Fruit fly (Drosophila melanogaster) whole organism, embryonic: ENCODE results near the gene DCTN1-p150.

Source experiments
- Atf6 ChIP-seq: fragments of 200-800 bp; sonication (Bioruptor generic); IDR thresholded peaks from 2 replicates; pipeline ENCODE4 v1.3.6; 2022; ENCODE audit warnings: missing biosample characterization, missing genetic modification characterization
- B-H1 ChIP-seq: fragments of 200-800 bp; sonication (Bioruptor generic); IDR thresholded peaks from 3 replicates; pipeline ENCODE4 v1.3.6; 2022; ENCODE audit warnings: missing biosample characterization, missing genetic modification characterization
- CG1024 ChIP-seq: fragments of 200-800 bp; sonication (Bioruptor generic); IDR thresholded peaks from 2 replicates; pipeline ENCODE4 v1.3.6; 2022; ENCODE audit warnings: missing biosample characterization, missing genetic modification characterization
- CG10274 ChIP-seq: fragments of 200-800 bp; sonication (Bioruptor generic); optimal IDR thresholded peaks from 3 replicates; lab custom pipeline; 2017; ENCODE audit warnings: missing biosample characterization, mild to moderate bottlenecking, missing genetic modification characterization
- CG10366 ChIP-seq: fragments of 200-800 bp; sonication (Bioruptor generic); IDR thresholded peaks from 2 replicates; pipeline ENCODE4 v1.3.6; 2022; ENCODE audit warnings: missing biosample characterization, missing genetic modification characterization
- CG11456 ChIP-seq: fragments of 200-800 bp; sonication (Bioruptor generic); IDR thresholded peaks from 3 replicates; pipeline ENCODE4 v1.3.6; 2022; ENCODE audit warnings: missing biosample characterization, missing genetic modification characterization
- CG11696 ChIP-seq: fragments of 200-800 bp; sonication (Bioruptor generic); IDR thresholded peaks from 2 replicates; pipeline ENCODE4 v1.3.6; 2022; ENCODE audit warnings: missing biosample characterization, missing genetic modification characterization
- CG12219 ChIP-seq: fragments of 200-800 bp; sonication (Bioruptor generic); optimal IDR thresholded peaks from 3 replicates; lab custom pipeline; 2018; ENCODE audit warnings: missing biosample characterization, mild to moderate bottlenecking, missing genetic modification characterization
- CG13123 ChIP-seq: fragments of 200-800 bp; sonication (Bioruptor generic); optimal IDR thresholded peaks from 2 replicates; lab custom pipeline; 2016; ENCODE audit warnings: missing biosample characterization, missing genetic modification characterization
- CG13775 ChIP-seq: fragments of 200-800 bp; sonication (Bioruptor generic); optimal IDR thresholded peaks from 3 replicates; lab custom pipeline; 2017; ENCODE audit warnings: missing biosample characterization, mild to moderate bottlenecking, missing genetic modification characterization
- CG17612 ChIP-seq: fragments of 200-800 bp; sonication (Bioruptor generic); IDR thresholded peaks from 2 replicates; pipeline ENCODE4 v1.3.6; 2022; ENCODE audit warnings: missing biosample characterization, missing genetic modification characterization
- CG2712 ChIP-seq: fragments of 200-800 bp; optimal IDR thresholded peaks from 3 replicates; lab custom pipeline; 2019; ENCODE audit warnings: missing biosample characterization, mild to moderate bottlenecking, missing genetic modification characterization, moderate library complexity
- CG30020 ChIP-seq: fragments of 200-800 bp; optimal IDR thresholded peaks from 2 replicates; lab custom pipeline; 2019; ENCODE audit warnings: missing biosample characterization, mild to moderate bottlenecking, missing genetic modification characterization, moderate library complexity
- CG3163 ChIP-seq: fragments of 200-800 bp; sonication (Bioruptor generic); optimal IDR thresholded peaks from 3 replicates; lab custom pipeline; 2016; ENCODE audit warnings: missing biosample characterization, missing genetic modification characterization
- CG34224 ChIP-seq: fragments of 200-800 bp; sonication (Bioruptor generic); IDR thresholded peaks from 3 replicates; pipeline ENCODE4 v1.3.6; 2022; ENCODE audit warnings: missing biosample characterization, missing genetic modification characterization; ENCODE audit not compliant: partially characterized antibody
- CG4360 ChIP-seq: fragments of 200-800 bp; sonication (Bioruptor generic); IDR thresholded peaks from 2 replicates; pipeline ENCODE4 v1.3.6; 2022; ENCODE audit warnings: missing biosample characterization, missing genetic modification characterization
- CG6272 ChIP-seq: fragments of 200-800 bp; sonication (Bioruptor generic); IDR thresholded peaks from 2 replicates; pipeline ENCODE4 v1.3.6; 2022; ENCODE audit warnings: missing biosample characterization, missing genetic modification characterization
- CG6791 ChIP-seq: fragments of 200-800 bp; sonication (Bioruptor generic); IDR thresholded peaks from 3 replicates; pipeline ENCODE4 v1.3.6; 2022; ENCODE audit warnings: missing biosample characterization, missing genetic modification characterization; ENCODE audit not compliant: partially characterized antibody
- CG8359 ChIP-seq: fragments of 200-800 bp; sonication (Bioruptor generic); optimal IDR thresholded peaks from 2 replicates; lab custom pipeline; 2017; ENCODE audit warnings: missing biosample characterization, mild to moderate bottlenecking, missing genetic modification characterization, borderline replicate concordance
- CG8765 ChIP-seq: fragments of 200-800 bp; sonication (Bioruptor generic); IDR thresholded peaks from 2 replicates; pipeline ENCODE4 v1.3.6; 2022; ENCODE audit warnings: missing biosample characterization, missing genetic modification characterization
- CG8944 ChIP-seq: fragments of 200-800 bp; sonication (Bioruptor generic); optimal IDR thresholded peaks from 3 replicates; lab custom pipeline; 2016; ENCODE audit warnings: missing biosample characterization, missing genetic modification characterization
- CHES-1-like ChIP-seq: fragments of 200-800 bp; sonication (Bioruptor generic); optimal IDR thresholded peaks from 2 replicates; lab custom pipeline; 2016; ENCODE audit warnings: missing biosample characterization, missing genetic modification characterization
- CkIIα-i1 ChIP-seq: fragments of 200-800 bp; sonication (Bioruptor generic); IDR thresholded peaks from 2 replicates; pipeline ENCODE4 v1.3.6; 2022; ENCODE audit warnings: missing biosample characterization, missing genetic modification characterization
- Doc3 ChIP-seq: fragments of 200-800 bp; sonication (Bioruptor generic); IDR thresholded peaks from 3 replicates; pipeline ENCODE4 v1.3.6; 2022; ENCODE audit warnings: missing biosample characterization, missing genetic modification characterization; ENCODE audit not compliant: partially characterized antibody
- Ets65A ChIP-seq: fragments of 200-800 bp; sonication (Bioruptor generic); peaks from one replicate; lab custom pipeline; 2016; ENCODE audit warnings: missing biosample characterization, missing genetic modification characterization
- Ets97D ChIP-seq: fragments of 200-800 bp; sonication (Bioruptor generic); optimal IDR thresholded peaks from 3 replicates; lab custom pipeline; 2016; ENCODE audit warnings: missing biosample characterization, missing genetic modification characterization
- Fer3 ChIP-seq: fragments of 200-800 bp; sonication (Bioruptor generic); optimal IDR thresholded peaks from 2 replicates; lab custom pipeline; 2018; ENCODE audit warnings: missing biosample characterization, mild to moderate bottlenecking, missing genetic modification characterization, moderate library complexity
- GATAe ChIP-seq: fragments of 200-800 bp; sonication (Bioruptor generic); conservative IDR thresholded peaks from 2 replicates; pipeline ENCODE4 v1.3.6; 2022; ENCODE audit warnings: missing biosample characterization, missing genetic modification characterization
- HLHmδ ChIP-seq: fragments of 200-800 bp; sonication (Bioruptor generic); optimal IDR thresholded peaks from 2 replicates; lab custom pipeline; 2018; ENCODE audit warnings: missing biosample characterization, mild to moderate bottlenecking, missing genetic modification characterization, moderate library complexity
- MBD-R2 ChIP-seq: fragments of 200-800 bp; sonication (Bioruptor generic); IDR thresholded peaks from 2 replicates; pipeline ENCODE4 v1.3.6; 2022; ENCODE audit warnings: missing biosample characterization, missing genetic modification characterization
- Max ChIP-seq: fragments of 200-800 bp; sonication (Bioruptor generic); optimal IDR thresholded peaks from 2 replicates; lab custom pipeline; 2016; ENCODE audit warnings: missing biosample characterization, mild to moderate bottlenecking, missing genetic modification characterization
- Side ChIP-seq: fragments of 200-800 bp; sonication (Bioruptor generic); optimal IDR thresholded peaks from 2 replicates; lab custom pipeline; 2016; ENCODE audit warnings: missing biosample characterization, missing genetic modification characterization
- Six4 ChIP-seq: fragments of 200-800 bp; sonication (Bioruptor generic); optimal IDR thresholded peaks from 2 replicates; lab custom pipeline; 2016; ENCODE audit warnings: missing biosample characterization, missing genetic modification characterization
- Sox102F ChIP-seq: fragments of 200-800 bp; sonication (Bioruptor generic); optimal IDR thresholded peaks from 2 replicates; lab custom pipeline; 2018; ENCODE audit warnings: missing biosample characterization, mild to moderate bottlenecking, missing genetic modification characterization, moderate library complexity
- bowl ChIP-seq: fragments of 200-800 bp; sonication (Bioruptor generic); IDR thresholded peaks from 2 replicates; pipeline ENCODE4 v1.3.6; 2022; ENCODE audit warnings: missing biosample characterization, missing genetic modification characterization
- dmrt11E ChIP-seq: fragments of 200-800 bp; sonication (Bioruptor generic); optimal IDR thresholded peaks from 3 replicates; lab custom pipeline; 2018; ENCODE audit warnings: missing biosample characterization, mild to moderate bottlenecking, missing genetic modification characterization, moderate library complexity
- eve ChIP-seq, 2 experiments: fragments of >200 bp; optimal IDR thresholded peaks; 2 replicates each; lab custom pipeline; 2017; ENCODE audit warnings: missing biosample characterization in 2 of 2, missing genetic modification characterization in 2 of 2
- gcm2 ChIP-seq: fragments of 200-800 bp; sonication (Bioruptor generic); optimal IDR thresholded peaks from 2 replicates; lab custom pipeline; 2016; ENCODE audit warnings: missing biosample characterization, missing genetic modification characterization
- gt ChIP-seq: fragments of 200-800 bp; sonication (Bioruptor generic); IDR thresholded peaks from 2 replicates; pipeline ENCODE4 v1.3.6; 2022; ENCODE audit warnings: missing biosample characterization, missing genetic modification characterization
- hb ChIP-seq: fragments of 200-800 bp; sonication (Bioruptor generic); IDR thresholded peaks from 3 replicates; pipeline ENCODE4 v1.3.6; 2022; ENCODE audit warnings: missing biosample characterization, missing genetic modification characterization; ENCODE audit not compliant: partially characterized antibody
- hkb ChIP-seq, 2 experiments: fragments of 200-800 bp in 1 of 2; fragments of >200 bp in 1 of 2; sonication (Bioruptor generic) in 1 of 2; IDR thresholded peaks in 1 of 2; optimal IDR thresholded peaks in 1 of 2; 2 replicates each; pipeline versions ENCODE4 v1.3.6 to Lab custom; 2017 to 2022; ENCODE audit warnings: missing biosample characterization in 1 of 2, missing genetic modification characterization in 1 of 2
- odd ChIP-seq: fragments of 200-800 bp; sonication (Bioruptor generic); optimal IDR thresholded peaks from 2 replicates; lab custom pipeline; 2017; ENCODE audit warnings: missing biosample characterization, mild to moderate bottlenecking, missing genetic modification characterization
- pum ChIP-seq: fragments of 200-800 bp; sonication (Bioruptor generic); optimal IDR thresholded peaks from 2 replicates; lab custom pipeline; 2016; ENCODE audit warnings: missing biosample characterization, missing genetic modification characterization
- row ChIP-seq: fragments of 200-800 bp; sonication (Bioruptor generic); IDR thresholded peaks from 3 replicates; pipeline ENCODE4 v1.3.6; 2022; ENCODE audit warnings: missing biosample characterization, missing genetic modification characterization
- ttk ChIP-seq: fragments of 200-800 bp; sonication (Bioruptor generic); IDR thresholded peaks from 2 replicates; pipeline ENCODE4 v2.1.2; 2022; ENCODE audit warnings: missing biosample characterization, missing genetic modification characterization
- tup ChIP-seq: fragments of 200-800 bp; sonication (Bioruptor generic); optimal IDR thresholded peaks from 2 replicates; lab custom pipeline; 2016; ENCODE audit warnings: missing biosample characterization, mild to moderate bottlenecking, missing genetic modification characterization, moderate library complexity
- unc-4 ChIP-seq: fragments of 200-800 bp; sonication (Bioruptor generic); IDR thresholded peaks from 2 replicates; pipeline ENCODE4 v1.3.6; 2022; ENCODE audit warnings: missing biosample characterization, missing genetic modification characterization; ENCODE audit not compliant: partially characterized antibody
- unpg ChIP-seq: fragments of 200-800 bp; sonication (Bioruptor generic); optimal IDR thresholded peaks from 3 replicates; lab custom pipeline; 2018; ENCODE audit warnings: missing biosample characterization, mild to moderate bottlenecking, missing genetic modification characterization, moderate library complexity
- yki ChIP-seq: fragments of >200 bp; optimal IDR thresholded peaks from 3 replicates; lab custom pipeline; 2018

The DCTN1-p150 gene

DNA sequence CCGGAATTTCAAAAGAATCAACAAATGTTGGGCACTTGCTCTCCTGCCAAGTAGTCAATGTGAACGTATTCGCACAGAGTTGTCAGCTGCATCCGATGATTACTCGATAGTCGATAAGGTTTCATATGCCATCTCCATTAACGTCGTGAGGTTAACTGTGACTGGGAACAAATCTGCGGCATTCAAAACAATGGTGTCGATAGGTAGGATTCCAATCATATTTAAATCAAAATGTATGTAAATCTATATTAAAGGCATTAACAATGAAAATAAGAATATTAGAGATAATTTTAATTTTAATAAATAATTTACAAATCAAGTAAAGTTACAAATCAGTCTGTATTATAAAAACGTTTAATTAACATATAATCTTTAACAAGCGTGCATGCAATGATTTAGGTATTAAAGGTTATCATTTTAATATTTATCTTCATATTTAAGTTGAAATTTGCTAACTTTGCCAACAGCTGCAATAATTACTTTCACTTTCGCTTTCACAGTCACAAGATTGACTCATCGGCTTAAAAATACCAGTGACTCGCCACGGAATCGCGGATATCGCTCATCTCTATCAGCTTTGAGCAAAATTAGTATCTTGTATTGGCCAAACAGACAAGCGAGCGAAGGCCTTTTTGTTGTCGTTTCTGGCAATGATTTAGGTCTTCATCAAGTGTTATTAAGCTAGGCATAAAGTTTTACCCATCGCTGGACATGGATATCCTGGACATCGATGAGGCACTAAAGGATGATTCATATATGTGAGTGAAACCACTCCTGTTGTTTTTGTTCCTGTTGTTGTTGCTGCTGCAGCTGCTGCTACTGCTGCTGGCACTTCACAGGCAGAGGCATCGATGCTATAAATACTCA lies 35.7 kb downstream of the DCTN1-p150 start, which contains the start of the genes Meics, Nxf3 and ssp2 (continued):
- TF ChIP-seq tup (GFP tag; lab: Kevin White, UChicago), result no peak
- TF ChIP-seq CG34224 (GFP tag; lab: Robert Waterston, UW), result peak; percentile 41; the same call in 1 of the 3 replicates
- no peak for TF ChIP-seq GATAe (GFP tag; lab: Robert Waterston, UW)
- TF ChIP-seq MBD-R2, result peak; percentile 79
- TF ChIP-seq CG8944 (GFP tag; lab: Kevin White, UChicago), result peak; percentile 20
- TF ChIP-seq CG6791 (GFP tag; lab: Robert Waterston, UW), result peak; percentile 68
- no peak for TF ChIP-seq gcm2 (GFP tag; lab: Kevin White, UChicago)
- peak; percentile 23 for TF ChIP-seq dmrt11E (tag; lab: Kevin White, UChicago)
- TF ChIP-seq gt, result no peak
- no peak for TF ChIP-seq CG3163 (GFP tag; lab: Kevin White, UChicago)
- TF ChIP-seq Atf6 (GFP tag; lab: Robert Waterston, UW), result no peak
- TF ChIP-seq CG10366 (GFP tag; lab: Robert Waterston, UW), result no peak
- peak; percentile 96 for TF ChIP-seq Ets65A
- TF ChIP-seq eve (GFP tag; optimal IDR thresholded peaks at IDR 0.05; lab: Kevin White, UChicago), result no peak
- TF ChIP-seq CG11696, result no peak
- no peak for TF ChIP-seq CkIIα-i1 (GFP tag; lab: Robert Waterston, UW)
- no peak for TF ChIP-seq CG12219
- TF ChIP-seq CG8359 (GFP tag; lab: Kevin White, UChicago), result no peak
- no peak for TF ChIP-seq CG10274 (GFP tag; lab: Kevin White, UChicago)
- TF ChIP-seq CG17612 (GFP tag; lab: Robert Waterston, UW), result no peak
- no peak for TF ChIP-seq B-H1 (GFP tag; lab: Robert Waterston, UW)
- TF ChIP-seq Fer3 (tag; lab: Kevin White, UChicago), result no peak
- no peak for TF ChIP-seq bowl
- peak; percentile 51 for TF ChIP-seq CG30020 (tag; lab: Kevin White, UChicago)
- TF ChIP-seq CG2712 (tag; lab: Kevin White, UChicago), result peak; percentile 30
- TF ChIP-seq CG6272, result no peak
- TF ChIP-seq CG13123 (GFP tag; lab: Kevin White, UChicago), result no peak
- TF ChIP-seq hb (GFP tag; lab: Robert Waterston, UW), result peak; percentile 71; the same call in 2 of the 3 replicates
- peak; percentile 81 for TF ChIP-seq row (GFP tag; lab: Robert Waterston, UW)
- peak; percentile 64; the same call in 2 of the 3 replicates for TF ChIP-seq CG11456 (GFP tag; lab: Robert Waterston, UW)
- TF ChIP-seq CHES-1-like (GFP tag; lab: Kevin White, UChicago), result peak; percentile 17
- no peak for TF ChIP-seq Six4
- TF ChIP-seq Doc3 (GFP tag; lab: Robert Waterston, UW), result peak; percentile 54; the same call in 2 of the 3 replicates
- TF ChIP-seq yki (lab: Kevin White, UChicago), result peak; percentile 5
- TF ChIP-seq Max (GFP tag; lab: Kevin White, UChicago), result no peak
- peak; percentile 40 for TF ChIP-seq Ets97D (GFP tag; lab: Kevin White, UChicago)
- TF ChIP-seq Side (GFP tag; lab: Kevin White, UChicago), result no peak
- no peak; the same call in 1 of the 2 replicates for TF ChIP-seq ttk (GFP tag; lab: Robert Waterston, UW)
- peak; percentile 27 for TF ChIP-seq HLHmδ
- TF ChIP-seq Sox102F (GFP tag; lab: Kevin White, UChicago), result no peak
- peak; percentile 48; the same call in 1 of the 2 replicates for TF ChIP-seq unc-4
- no peak for TF ChIP-seq hkb (optimal IDR thresholded peaks at IDR 0.05; lab: Kevin White, UChicago)
- TF ChIP-seq hkb (GFP tag; IDR thresholded peaks at IDR 0.05; lab: Robert Waterston, UW), result no peak
- no peak for TF ChIP-seq CG1024 (GFP tag; lab: Robert Waterston, UW)
- TF ChIP-seq CG4360 (GFP tag; lab: Robert Waterston, UW), result peak; percentile 92
- no peak for TF ChIP-seq odd (GFP tag; lab: Kevin White, UChicago)
- TF ChIP-seq CG13775 (GFP tag; lab: Kevin White, UChicago), result peak; percentile 58
- TF ChIP-seq CG8765 (GFP tag; lab: Robert Waterston, UW), result no peak
- TF ChIP-seq unpg (GFP tag; lab: Kevin White, UChicago), result no peak
- TF ChIP-seq pum (GFP tag; lab: Kevin White, UChicago), result peak; percentile 27
